Fruit fly (Drosophila melanogaster) whole organism, embryonic: ENCODE measurements around the gene CG31897.

Experiments
- Bteb2 ChIP-seq: fragments of 200-800 bp; sonication (Bioruptor generic); optimal IDR thresholded peaks from 2 replicates; lab custom pipeline; 2016; ENCODE audit warnings: missing biosample characterization, missing genetic modification characterization
- CG10209 ChIP-seq: fragments of 200-800 bp; sonication (Bioruptor generic); optimal IDR thresholded peaks from 3 replicates; lab custom pipeline; 2017; ENCODE audit warnings: missing biosample characterization, mild to moderate bottlenecking, missing genetic modification characterization, missing genetic modification reagents
- CG12299 ChIP-seq: fragments of 200-800 bp; sonication (Bioruptor generic); optimal IDR thresholded peaks from 2 replicates; lab custom pipeline; 2018; ENCODE audit warnings: missing biosample characterization, mild to moderate bottlenecking, missing genetic modification characterization
- CG1233 ChIP-seq: fragments of 200-800 bp; sonication (Bioruptor generic); optimal IDR thresholded peaks from 4 replicates; lab custom pipeline; 2018; ENCODE audit warnings: missing biosample characterization, mild to moderate bottlenecking, missing genetic modification characterization
- CG12744 ChIP-seq: fragments of 200-800 bp; sonication (Bioruptor generic); optimal IDR thresholded peaks from 2 replicates; lab custom pipeline; 2016; ENCODE audit warnings: missing biosample characterization, missing genetic modification characterization
- CG14014 ChIP-seq: fragments of 200-800 bp; sonication (Bioruptor generic); IDR thresholded peaks from 2 replicates; pipeline ENCODE4 v1.3.6; 2022; ENCODE audit warnings: missing biosample characterization, missing genetic modification characterization
- CG15479 ChIP-seq: fragments of 200-800 bp; sonication (Bioruptor generic); optimal IDR thresholded peaks from 3 replicates; lab custom pipeline; 2019; ENCODE audit warnings: missing biosample characterization, mild to moderate bottlenecking, missing genetic modification characterization, moderate library complexity
- CG1603 ChIP-seq: fragments of 200-800 bp; sonication (Bioruptor generic); optimal IDR thresholded peaks from 2 replicates; lab custom pipeline; 2019; ENCODE audit warnings: missing biosample characterization, mild to moderate bottlenecking, missing genetic modification characterization, moderate library complexity
- CG16815 ChIP-seq: fragments of 200-800 bp; sonication (Bioruptor generic); optimal IDR thresholded peaks from 3 replicates; lab custom pipeline; 2017; ENCODE audit warnings: missing biosample characterization, mild to moderate bottlenecking, missing genetic modification characterization
- CG16863 ChIP-seq: fragments of 200-800 bp; sonication (Bioruptor generic); optimal IDR thresholded peaks from 3 replicates; lab custom pipeline; 2016; ENCODE audit warnings: missing biosample characterization, missing genetic modification characterization
- CG17361 ChIP-seq: fragments of 200-800 bp; sonication (Bioruptor generic); IDR thresholded peaks from 3 replicates; pipeline ENCODE4 v1.3.6; 2022; ENCODE audit warnings: missing biosample characterization, missing genetic modification characterization
- CG18011 ChIP-seq: fragments of 200-800 bp; sonication (Bioruptor generic); optimal IDR thresholded peaks from 2 replicates; lab custom pipeline; 2017; ENCODE audit warnings: missing biosample characterization, missing genetic modification characterization, mild to moderate bottlenecking, moderate library complexity, missing genotype
- CG31365 ChIP-seq: fragments of 200-800 bp; sonication (Bioruptor generic); optimal IDR thresholded peaks from 2 replicates; lab custom pipeline; 2018; ENCODE audit warnings: missing biosample characterization, mild to moderate bottlenecking, missing genetic modification characterization
- CG33557 ChIP-seq: fragments of 200-800 bp; sonication (Bioruptor generic); optimal IDR thresholded peaks from 2 replicates; lab custom pipeline; 2019; ENCODE audit warnings: missing biosample characterization, mild to moderate bottlenecking, missing genetic modification characterization, moderate library complexity
- CG3726 ChIP-seq: fragments of 200-800 bp; sonication (Bioruptor generic); IDR thresholded peaks from 3 replicates; pipeline ENCODE4, ENCODE4 v1.3.6; 2022; ENCODE audit warnings: missing biosample characterization, missing genetic modification characterization
- CG3847 ChIP-seq: fragments of 200-800 bp; sonication (Bioruptor generic); IDR thresholded peaks from 2 replicates; pipeline ENCODE4 v1.3.6; 2022; ENCODE audit warnings: missing biosample characterization, missing genetic modification characterization
- CG42726 ChIP-seq: fragments of 200-800 bp; sonication (Bioruptor generic); IDR thresholded peaks from 2 replicates; pipeline ENCODE4 v1.3.6; 2022; ENCODE audit warnings: missing biosample characterization, missing genetic modification characterization; ENCODE audit not compliant: partially characterized antibody
- CG6175 ChIP-seq: fragments of 200-800 bp; sonication (Bioruptor generic); IDR thresholded peaks from 3 replicates; pipeline ENCODE4 v1.3.6; 2022; ENCODE audit warnings: missing biosample characterization, missing genetic modification characterization
- CG7556 ChIP-seq: fragments of 200-800 bp; sonication (Bioruptor generic); optimal IDR thresholded peaks from 2 replicates; lab custom pipeline; 2017; ENCODE audit warnings: missing biosample characterization, mild to moderate bottlenecking, missing genetic modification characterization
- CTCF ChIP-seq: fragments of 200-800 bp; sonication (Bioruptor generic); optimal IDR thresholded peaks from 2 replicates; lab custom pipeline; 2017; ENCODE audit warnings: missing biosample characterization, mild to moderate bottlenecking, missing genetic modification characterization, moderate library complexity
- Drgx ChIP-seq: fragments of 200-800 bp; sonication (Bioruptor generic); IDR thresholded peaks from 2 replicates; pipeline ENCODE4 v1.3.6; 2022; ENCODE audit warnings: missing biosample characterization, missing genetic modification characterization
- E2f2 ChIP-seq: fragments of 200-800 bp; sonication (Bioruptor generic); IDR thresholded peaks from 2 replicates; pipeline ENCODE4 v1.3.6; 2022; ENCODE audit warnings: missing biosample characterization, missing genetic modification characterization
- Hey ChIP-seq: fragments of 200-800 bp; sonication (Bioruptor generic); optimal IDR thresholded peaks from 3 replicates; lab custom pipeline; 2018; ENCODE audit warnings: missing biosample characterization, mild to moderate bottlenecking, missing genetic modification characterization
- Hr3 ChIP-seq: fragments of 200-800 bp; sonication (Bioruptor generic); optimal IDR thresholded peaks from 3 replicates; lab custom pipeline; 2016; ENCODE audit warnings: missing biosample characterization, missing genetic modification characterization
- NC2β ChIP-seq: fragments of 200-800 bp; sonication (Bioruptor generic); optimal IDR thresholded peaks from 2 replicates; lab custom pipeline; 2016; ENCODE audit warnings: missing biosample characterization, missing genetic modification characterization
- PHDP ChIP-seq: fragments of 200-800 bp; sonication (Bioruptor generic); optimal IDR thresholded peaks from 3 replicates; lab custom pipeline; 2018; ENCODE audit warnings: missing biosample characterization, mild to moderate bottlenecking, missing genetic modification characterization, moderate library complexity
- Rx ChIP-seq: fragments of 200-800 bp; sonication (Bioruptor generic); IDR thresholded peaks from 2 replicates; pipeline ENCODE4 v1.3.6; 2022; ENCODE audit warnings: missing biosample characterization, missing genetic modification characterization
- Sry-β ChIP-seq: fragments of 200-800 bp; sonication (Bioruptor generic); optimal IDR thresholded peaks from 2 replicates; lab custom pipeline; 2018; ENCODE audit warnings: missing biosample characterization, mild to moderate bottlenecking, missing genetic modification characterization, moderate library complexity
- amos ChIP-seq: fragments of 200-800 bp; sonication (Bioruptor generic); IDR thresholded peaks from 2 replicates; pipeline ENCODE4 v1.3.6; 2022; ENCODE audit warnings: missing biosample characterization, missing genetic modification characterization; ENCODE audit not compliant: partially characterized antibody
- br ChIP-seq: fragments of >200 bp; optimal IDR thresholded peaks from 2 replicates; lab custom pipeline; 2017
- btn ChIP-seq: fragments of 200-800 bp; sonication (Bioruptor generic); optimal IDR thresholded peaks from 2 replicates; lab custom pipeline; 2016; ENCODE audit warnings: missing biosample characterization, missing genetic modification characterization
- cg ChIP-seq: fragments of 200-800 bp; sonication (Bioruptor generic); optimal IDR thresholded peaks from 3 replicates; lab custom pipeline; 2019; ENCODE audit warnings: missing biosample characterization, mild to moderate bottlenecking, missing genetic modification characterization, moderate library complexity
- croc ChIP-seq: fragments of 200-800 bp; sonication (Bioruptor generic); conservative IDR thresholded peaks from 3 replicates; pipeline ENCODE4 v1.3.6; 2022; ENCODE audit warnings: missing biosample characterization, missing genetic modification characterization
- dimm ChIP-seq: fragments of 200-800 bp; sonication (Bioruptor generic); IDR thresholded peaks from 2 replicates; pipeline ENCODE4 v1.3.6; 2022; ENCODE audit warnings: missing biosample characterization, missing genetic modification characterization
- dm ChIP-seq: fragments of 200-800 bp; sonication (Bioruptor generic); optimal IDR thresholded peaks from 3 replicates; lab custom pipeline; 2016; ENCODE audit warnings: missing biosample characterization, missing genetic modification characterization
- fd102C ChIP-seq: fragments of 200-800 bp; sonication (Bioruptor generic); optimal IDR thresholded peaks from 2 replicates; lab custom pipeline; 2018; ENCODE audit warnings: missing biosample characterization, mild to moderate bottlenecking, missing genetic modification characterization, moderate library complexity
- fd64A ChIP-seq: fragments of 200-800 bp; sonication (Bioruptor generic); optimal IDR thresholded peaks from 3 replicates; lab custom pipeline; 2018; ENCODE audit warnings: missing biosample characterization, mild to moderate bottlenecking, missing genetic modification characterization
- grau ChIP-seq: fragments of 200-800 bp; optimal IDR thresholded peaks from 3 replicates; lab custom pipeline; 2019; ENCODE audit warnings: missing biosample characterization, mild to moderate bottlenecking, missing genetic modification characterization, moderate library complexity
- hkb ChIP-seq, 2 experiments: fragments of 200-800 bp in 1 of 2; fragments of >200 bp in 1 of 2; sonication (Bioruptor generic) in 1 of 2; IDR thresholded peaks in 1 of 2; optimal IDR thresholded peaks in 1 of 2; 2 replicates each; pipeline versions ENCODE4 v1.3.6 to Lab custom; 2017 to 2022; ENCODE audit warnings: missing biosample characterization in 1 of 2, missing genetic modification characterization in 1 of 2
- ind ChIP-seq: fragments of 200-800 bp; sonication (Bioruptor generic); optimal IDR thresholded peaks from 3 replicates; lab custom pipeline; 2016; ENCODE audit warnings: missing biosample characterization, missing genetic modification characterization
- jigr1 ChIP-seq: fragments of 200-800 bp; sonication (Bioruptor generic); IDR thresholded peaks from 3 replicates; pipeline ENCODE4 v1.3.6; 2022; ENCODE audit warnings: missing biosample characterization, missing genetic modification characterization
- kni ChIP-seq: fragments of 200-800 bp; sonication (Bioruptor generic); optimal IDR thresholded peaks from 3 replicates; lab custom pipeline; 2017; ENCODE audit warnings: mild to moderate bottlenecking, missing biosample characterization, missing genetic modification reagents, missing genetic modification characterization
- lab ChIP-seq: fragments of 200-800 bp; sonication (Bioruptor generic); optimal IDR thresholded peaks from 3 replicates; lab custom pipeline; 2017; ENCODE audit warnings: missing biosample characterization, missing genetic modification characterization, mild to moderate bottlenecking, moderate library complexity, missing genetic modification reagents
- maf-S ChIP-seq: fragments of 200-800 bp; sonication (Bioruptor generic); optimal IDR thresholded peaks from 2 replicates; lab custom pipeline; 2016; ENCODE audit warnings: missing biosample characterization, missing genetic modification characterization
- nerfin-1 ChIP-seq: fragments of 200-800 bp; sonication (Bioruptor generic); optimal IDR thresholded peaks from 3 replicates; lab custom pipeline; 2019; ENCODE audit warnings: missing biosample characterization, mild to moderate bottlenecking, missing genetic modification characterization, moderate library complexity
- nmo ChIP-seq: fragments of 200-800 bp; sonication (Bioruptor generic); optimal IDR thresholded peaks from 2 replicates; lab custom pipeline; 2018; ENCODE audit warnings: missing biosample characterization, mild to moderate bottlenecking, missing genetic modification characterization, moderate library complexity
- scrt ChIP-seq: fragments of 200-800 bp; sonication (Bioruptor generic); optimal IDR thresholded peaks from 2 replicates; lab custom pipeline; 2018; ENCODE audit warnings: missing biosample characterization, mild to moderate bottlenecking, missing genetic modification characterization, moderate library complexity
- sisA ChIP-seq: fragments of 200-800 bp; sonication (Bioruptor generic); IDR thresholded peaks from 2 replicates; pipeline ENCODE4 v1.3.6; 2022; ENCODE audit warnings: missing biosample characterization, missing genetic modification characterization
- vnd ChIP-seq: fragments of 200-800 bp; sonication (Bioruptor generic); IDR thresholded peaks from 3 replicates; pipeline ENCODE4 v1.3.6; 2022; ENCODE audit warnings: missing biosample characterization, missing genetic modification characterization; ENCODE audit not compliant: partially characterized antibody
- wor ChIP-seq: fragments of 200-800 bp; sonication (Bioruptor generic); IDR thresholded peaks from 2 replicates; pipeline ENCODE4 v1.3.6; 2022; ENCODE audit warnings: missing biosample characterization, missing genetic modification characterization

The CG31897 gene

DNA sequence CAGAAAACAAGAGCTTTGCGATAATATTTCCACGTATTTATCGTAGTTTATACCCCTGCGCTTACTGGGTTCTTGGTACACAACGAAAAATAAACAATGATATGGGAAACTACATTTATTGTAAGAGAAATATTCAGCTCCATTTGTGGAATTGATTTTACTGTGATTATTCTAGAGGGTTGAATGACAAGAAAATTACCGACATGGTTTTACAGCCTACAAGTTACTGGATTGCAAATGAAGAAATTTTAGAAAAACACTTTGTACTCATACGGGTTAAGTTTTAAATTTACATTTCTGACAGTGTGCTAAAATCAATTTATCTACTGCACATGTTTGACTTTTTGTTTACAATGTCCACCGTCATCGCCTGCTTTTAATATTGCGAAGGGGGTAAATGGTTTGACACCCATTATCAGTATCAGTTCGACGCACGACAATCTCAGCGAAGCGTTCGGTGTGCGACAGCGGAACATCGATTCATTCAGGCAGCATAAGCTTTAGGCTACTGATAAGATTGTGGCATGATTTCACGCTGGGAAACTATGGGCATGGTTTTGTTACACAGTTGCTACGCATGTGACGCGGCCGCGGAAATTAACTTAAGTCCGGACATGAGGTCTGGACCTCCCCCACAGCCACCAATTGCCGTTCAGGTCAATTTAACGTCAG is 19.7 kb downstream of the CG31897 start (continued):
- no peak for TF ChIP-seq Hr3 (GFP tag; lab: Kevin White, UChicago)
- TF ChIP-seq wor (GFP tag; lab: Robert Waterston, UW), result no peak
- TF ChIP-seq CG42726, result no peak
- no peak for TF ChIP-seq kni (GFP tag; lab: Kevin White, UChicago)
- TF ChIP-seq CG1233 (GFP tag; lab: Kevin White, UChicago), result no peak
- TF ChIP-seq CTCF (GFP tag; lab: Kevin White, UChicago), result no peak
- no peak for TF ChIP-seq Hey (tag; lab: Kevin White, UChicago)
- no peak for TF ChIP-seq dimm (GFP tag; lab: Robert Waterston, UW)
- no peak for TF ChIP-seq cg (GFP tag; lab: Kevin White, UChicago)
- TF ChIP-seq CG6175 (GFP tag; lab: Robert Waterston, UW), result 0 out of 3 replicates have a peak, but pooled peaks have one; percentile 34
- TF ChIP-seq vnd, result no peak
- TF ChIP-seq fd102C (GFP tag; lab: Kevin White, UChicago), result no peak
- TF ChIP-seq CG17361 (GFP tag; lab: Robert Waterston, UW), result peak; percentile 43; the same call in 1 of the 3 replicates
- no peak for TF ChIP-seq Drgx
- TF ChIP-seq CG7556 (GFP tag; lab: Kevin White, UChicago), result peak; percentile 5
- 0 out of 2 replicates have a peak, but pooled peaks have one; percentile 13 for TF ChIP-seq E2f2 (GFP tag; lab: Robert Waterston, UW)
- TF ChIP-seq ind (GFP tag; lab: Kevin White, UChicago), result peak; percentile 17
- TF ChIP-seq CG3847 (GFP tag; lab: Robert Waterston, UW), result no peak
- no peak for TF ChIP-seq btn
- TF ChIP-seq CG12299 (tag; lab: Kevin White, UChicago), result no peak
- no peak for TF ChIP-seq hkb (optimal IDR thresholded peaks at IDR 0.05; lab: Kevin White, UChicago)
- TF ChIP-seq hkb (GFP tag; IDR thresholded peaks at IDR 0.05; lab: Robert Waterston, UW), result 0 out of 2 replicates have a peak, but pooled peaks have one; percentile 44
- no peak for TF ChIP-seq Sry-β
- no peak for TF ChIP-seq br (lab: Kevin White, UChicago)
- no peak for TF ChIP-seq NC2β (GFP tag; lab: Kevin White, UChicago)
- peak; percentile 24 for TF ChIP-seq Bteb2 (GFP tag; lab: Kevin White, UChicago)
- TF ChIP-seq CG18011 (GFP tag; lab: Kevin White, UChicago), result no peak
- TF ChIP-seq amos (GFP tag; lab: Robert Waterston, UW), result no peak
- TF ChIP-seq nmo (GFP tag; lab: Kevin White, UChicago), result peak; percentile 19
- TF ChIP-seq PHDP (tag; lab: Kevin White, UChicago), result peak; percentile 57
- no peak for TF ChIP-seq sisA (GFP tag; lab: Robert Waterston, UW)
- peak; percentile 30 for TF ChIP-seq dm (GFP tag; lab: Kevin White, UChicago)
- no peak for TF ChIP-seq Rx (GFP tag; lab: Robert Waterston, UW)
- TF ChIP-seq grau, result peak; percentile 46
- TF ChIP-seq CG16815 (GFP tag; lab: Kevin White, UChicago), result no peak
- no peak for TF ChIP-seq CG16863
- TF ChIP-seq CG3726, result no peak
- no peak for TF ChIP-seq croc (GFP tag; lab: Robert Waterston, UW)
- TF ChIP-seq CG12744 (GFP tag; lab: Kevin White, UChicago), result no peak
- no peak for TF ChIP-seq CG31365 (tag; lab: Kevin White, UChicago)
- TF ChIP-seq maf-S (GFP tag; lab: Kevin White, UChicago), result no peak
- peak; percentile 33 for TF ChIP-seq CG10209
- no peak for TF ChIP-seq fd64A
- TF ChIP-seq CG1603, result no peak
- no peak for TF ChIP-seq CG33557 (GFP tag; lab: Kevin White, UChicago)
- TF ChIP-seq lab (GFP tag; lab: Kevin White, UChicago), result peak; percentile 71
- TF ChIP-seq nerfin-1, result peak; percentile 16
- TF ChIP-seq scrt (GFP tag; lab: Kevin White, UChicago), result peak; percentile 12
- TF ChIP-seq CG15479 (GFP tag; lab: Kevin White, UChicago), result no peak
- no peak for TF ChIP-seq jigr1 (GFP tag; lab: Robert Waterston, UW)
- TF ChIP-seq CG14014 (GFP tag; lab: Robert Waterston, UW), result no peak
